Fruit fly (Drosophila melanogaster): Measurements from ENCODE around the gene CG33642.
A peak's percentile ranks its signal among the peaks of the same experiment; 100 is the strongest.

CG33642 gene

DNA sequence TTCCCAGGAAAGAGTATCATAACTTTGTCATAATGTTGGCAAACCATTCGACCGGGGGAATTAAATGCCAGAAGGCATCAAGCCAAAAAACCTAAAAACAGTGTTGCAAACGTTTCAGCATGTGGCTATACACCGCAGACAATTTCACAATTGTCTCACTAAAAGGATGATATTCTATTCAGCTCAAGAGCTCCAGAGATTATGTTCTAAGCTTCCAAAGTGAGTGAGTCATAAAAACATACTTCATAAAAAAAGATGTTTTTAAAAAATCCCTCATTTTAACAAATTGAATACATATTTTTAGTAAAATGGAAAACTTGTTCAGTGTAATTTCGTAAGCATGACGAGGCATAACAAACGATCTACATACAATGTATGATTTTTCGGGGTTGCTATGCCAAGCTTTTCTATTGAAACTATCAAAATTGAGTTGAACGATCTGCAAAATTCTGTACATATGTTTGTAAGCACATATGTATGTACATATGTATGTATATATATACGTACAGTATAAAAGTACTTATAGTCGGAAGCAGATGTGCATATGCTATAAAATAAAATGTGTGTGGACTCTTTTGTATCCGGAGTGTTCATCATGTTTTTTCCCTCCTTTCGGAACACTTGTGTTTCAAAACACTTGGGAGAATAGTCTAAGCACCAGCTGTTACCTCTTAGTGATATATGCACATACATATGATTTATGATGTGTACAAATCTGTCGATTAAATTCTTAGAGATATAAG lies 14.7 kb upstream of the CG33642 start (continued):
- TF ChIP-seq CG9932 (GFP tag; IDR thresholded peaks at IDR 0.05), result peak; percentile 17; the same call in 1 of the 2 replicates
- TF ChIP-seq pita (GFP tag; optimal IDR thresholded peaks at IDR 0.05), result no peak
- peak; percentile 90 for TF ChIP-seq CG11504 (tag; optimal IDR thresholded peaks at IDR 0.05)
- peak; percentile 76 for TF ChIP-seq gce (GFP tag; IDR thresholded peaks at IDR 0.05)
- peak; percentile 79 for TF ChIP-seq crc (GFP tag; optimal IDR thresholded peaks at IDR 0.05)
- TF ChIP-seq Eip74EF (GFP tag; optimal IDR thresholded peaks at IDR 0.05), result peak in 1 of 2 experiments; percentile 70
- TF ChIP-seq Taf1 (GFP tag; IDR thresholded peaks at IDR 0.05), result peak; percentile 23; the same call in 1 of the 2 replicates
- TF ChIP-seq B-H1 (GFP tag; IDR thresholded peaks at IDR 0.05), result peak; percentile 76
- peak; percentile 52; the same call in 1 of the 2 replicates for TF ChIP-seq bowl (GFP tag; IDR thresholded peaks at IDR 0.05)
- peak; percentile 55 for TF ChIP-seq nau (GFP tag; optimal IDR thresholded peaks at IDR 0.05)
- peak; percentile 71 for TF ChIP-seq CG17612 (GFP tag; IDR thresholded peaks at IDR 0.05)
- peak; percentile 71 for TF ChIP-seq CG7357 (GFP tag; IDR thresholded peaks at IDR 0.05)
- TF ChIP-seq Hr39 (optimal IDR thresholded peaks at IDR 0.05), result no peak
- TF ChIP-seq pnt (GFP tag; optimal IDR thresholded peaks at IDR 0.05), result peak; percentile 66
- TF ChIP-seq Atf6 (GFP tag; IDR thresholded peaks at IDR 0.05), result peak; percentile 58; the same call in 1 of the 2 replicates
- TF ChIP-seq CG13624 (GFP tag; optimal IDR thresholded peaks at IDR 0.05), result peak; percentile 90
- TF ChIP-seq fu2 (GFP tag; optimal IDR thresholded peaks at IDR 0.05), result peak; percentile 9
- TF ChIP-seq Bgb (GFP tag; IDR thresholded peaks at IDR 0.05; ENCODE audit: partially characterized antibody), result no peak
- TF ChIP-seq CG11456 (GFP tag; IDR thresholded peaks at IDR 0.05), result peak; percentile 67
- TF ChIP-seq nerfin-1 (tag; optimal IDR thresholded peaks at IDR 0.05), result peak; percentile 58
- no peak for TF ChIP-seq CG15073 (GFP tag; optimal IDR thresholded peaks at IDR 0.05)
- no peak for TF ChIP-seq pan (optimal IDR thresholded peaks at IDR 0.05)
- TF ChIP-seq pan (GFP tag; optimal IDR thresholded peaks at IDR 0.05 in 1 of 2, IDR thresholded peaks at IDR 0.05 in 1 of 2), result peak in 1 of 2 experiments; percentile 86
- TF ChIP-seq HLH3B (GFP tag; IDR thresholded peaks at IDR 0.05), result peak; percentile 68; the same call in 1 of the 2 replicates
- peak; percentile 73 for TF ChIP-seq CG15269 (tag; optimal IDR thresholded peaks at IDR 0.05)
- TF ChIP-seq CG8388 (GFP tag; optimal IDR thresholded peaks at IDR 0.05), result peak; percentile 63
- 0 out of 2 replicates have a peak, but pooled peaks have one; percentile 11 for TF ChIP-seq rib (GFP tag; IDR thresholded peaks at IDR 0.05)
- TF ChIP-seq CG9437 (GFP tag; optimal IDR thresholded peaks at IDR 0.05), result peak; percentile 52
- peak; percentile 29 for TF ChIP-seq CG3995 (GFP tag; optimal IDR thresholded peaks at IDR 0.05)
- peak; percentile 79 for TF ChIP-seq Rfx (GFP tag; IDR thresholded peaks at IDR 0.05)
- TF ChIP-seq CG7987 (GFP tag; optimal IDR thresholded peaks at IDR 0.05), result peak; percentile 69
- no peak for TF ChIP-seq amos (GFP tag; IDR thresholded peaks at IDR 0.05; ENCODE audit: partially characterized antibody)
- no peak for TF ChIP-seq ato (GFP tag; IDR thresholded peaks at IDR 0.05; ENCODE audit: partially characterized antibody)
- peak; percentile 50 for TF ChIP-seq onecut (GFP tag; IDR thresholded peaks at IDR 0.05)
- peak; percentile 77 for TF ChIP-seq CG31224 (GFP tag; IDR thresholded peaks at IDR 0.05)
- peak; percentile 17 for TF ChIP-seq CG8359 (GFP tag; optimal IDR thresholded peaks at IDR 0.05; ENCODE audit: borderline replicate concordance)
- peak; percentile 85 for TF ChIP-seq Awh (GFP tag; IDR thresholded peaks at IDR 0.05)
- TF ChIP-seq tx (GFP tag; optimal IDR thresholded peaks at IDR 0.05), result peak; percentile 47
- TF ChIP-seq Ptx1 (GFP tag; IDR thresholded peaks at IDR 0.05), result peak; percentile 75
- TF ChIP-seq br (optimal IDR thresholded peaks at IDR 0.05), result no peak
- no peak for TF ChIP-seq hbn (GFP tag; IDR thresholded peaks at IDR 0.05; ENCODE audit: partially characterized antibody)
- peak; percentile 86 for TF ChIP-seq CG7839 (tag; optimal IDR thresholded peaks at IDR 0.05)
- no peak for TF ChIP-seq sug (tag; optimal IDR thresholded peaks at IDR 0.05)
- peak; percentile 85 for TF ChIP-seq phol (tag; optimal IDR thresholded peaks at IDR 0.05)
- TF ChIP-seq Sin3A (optimal IDR thresholded peaks at IDR 0.05), result no peak
- TF ChIP-seq CG34422 (GFP tag; IDR thresholded peaks at IDR 0.05), result peak; percentile 87
- no peak for TF ChIP-seq zen2 (GFP tag; IDR thresholded peaks at IDR 0.05; ENCODE audit: partially characterized antibody)
- TF ChIP-seq mld (GFP tag; IDR thresholded peaks at IDR 0.05; ENCODE audit: partially characterized antibody), result no peak
- peak; percentile 83 for TF ChIP-seq CG14014 (GFP tag; IDR thresholded peaks at IDR 0.05)
- no peak for TF ChIP-seq aop (GFP tag; IDR thresholded peaks at IDR 0.05)

Measured in whole organism, embryonic.